Worm (Caenorhabditis elegans) whole organism, early embryonic: ENCODE measurements around the gene col-84.

Experiments used
- B0310.2 ChIP-seq: sonication (generic microtip); optimal IDR thresholded peaks from 2 replicates; lab custom pipeline; 2016; ENCODE audit warnings: mild to moderate bottlenecking, missing genetic modification characterization, missing compliant biosample characterization
- aly-1 ChIP-seq: sonication (generic microtip); optimal IDR thresholded peaks from 2 replicates; lab custom pipeline; 2016; ENCODE audit warnings: missing genetic modification characterization, missing compliant biosample characterization
- tbx-11 ChIP-seq: fragments of 200-800 bp; sonication (Bioruptor generic); IDR thresholded peaks from 2 replicates; pipeline ENCODE4 v1.3.6; 2022; ENCODE audit warnings: missing genetic modification characterization, missing compliant biosample characterization

ce11 chrII:11853108-11853507, 15.2 kb upstream of the col-84 start:
- TF ChIP-seq B0310.2 (no peak), aly-1 (no peak), tbx-11 (GFP tag; lab: Robert Waterston, UW) (no peak)
